Worm (Caenorhabditis elegans) whole organism, L2 larva: Measurements from ENCODE around the gene cisd-3.1.

Experiments used
- C34F6.9 ChIP-seq: fragments of 150-350 bp; optimal IDR thresholded peaks from 2 replicates; lab custom pipeline; 2014; ENCODE audit warnings: missing biosample characterization, missing genetic modification characterization
- F13H6.1 ChIP-seq: sonication (generic microtip); optimal IDR thresholded peaks from 2 replicates; lab custom pipeline; 2016; ENCODE audit warnings: missing genetic modification characterization, missing compliant biosample characterization
- R02D3.7 ChIP-seq: fragments of 150-350 bp; optimal IDR thresholded peaks from 2 replicates; lab custom pipeline; 2014; ENCODE audit warnings: missing biosample characterization, missing genetic modification characterization
- Y55F3AM.14 ChIP-seq: fragments of 200-800 bp; sonication (Bioruptor generic); optimal IDR thresholded peaks from 2 replicates; lab custom pipeline; 2018; ENCODE audit warnings: mild to moderate bottlenecking, missing genetic modification characterization, missing compliant biosample characterization
- ZK546.5 ChIP-seq: sonication (generic microtip); optimal IDR thresholded peaks from 2 replicates; lab custom pipeline; 2017; ENCODE audit warnings: missing biosample characterization, missing genetic modification characterization
- alr-1 ChIP-seq: fragments of 150-350 bp; optimal IDR thresholded peaks from 2 replicates; lab custom pipeline; 2014; ENCODE audit warnings: missing biosample characterization, missing genetic modification characterization
- ama-1 ChIP-seq: fragments of 150-350 bp; optimal IDR thresholded peaks from 2 replicates; lab custom pipeline; 2018; ENCODE audit warnings: inconsistent platforms
- blmp-1 ChIP-seq: sonication (generic microtip); optimal IDR thresholded peaks from 2 replicates; lab custom pipeline; 2017; ENCODE audit warnings: missing genetic modification characterization, mild to moderate bottlenecking, missing compliant biosample characterization, antibody characterized with exemption, moderate library complexity; ENCODE audit not compliant: insufficient read depth
- ceh-16 ChIP-seq: fragments of 150-350 bp; optimal IDR thresholded peaks from 2 replicates; lab custom pipeline; 2014; ENCODE audit warnings: missing biosample characterization, missing genetic modification characterization
- ceh-82 ChIP-seq: fragments of 150-350 bp; optimal IDR thresholded peaks from 2 replicates; lab custom pipeline; 2014; ENCODE audit warnings: missing biosample characterization, missing genetic modification characterization
- crh-2 ChIP-seq: sonication (generic microtip); optimal IDR thresholded peaks from 2 replicates; lab custom pipeline; 2017; ENCODE audit warnings: missing biosample characterization, missing genetic modification characterization
- dmd-4 ChIP-seq: sonication (generic microtip); optimal IDR thresholded peaks from 2 replicates; lab custom pipeline; 2017; ENCODE audit warnings: missing biosample characterization, missing genetic modification characterization
- egl-27 ChIP-seq: sonication (generic microtip); optimal IDR thresholded peaks from 3 replicates; lab custom pipeline; 2017; ENCODE audit warnings: missing biosample characterization, missing genetic modification reagents, missing genetic modification characterization
- elt-1 ChIP-seq: fragments of 150-350 bp; optimal IDR thresholded peaks from 2 replicates; lab custom pipeline; 2014; ENCODE audit warnings: missing biosample characterization, missing genetic modification characterization
- fos-1 ChIP-seq: fragments of 150-350 bp; optimal IDR thresholded peaks from 2 replicates; lab custom pipeline; 2014; ENCODE audit warnings: missing biosample characterization, missing genetic modification characterization
- gmeb-1 ChIP-seq: fragments of 150-350 bp; optimal IDR thresholded peaks from 2 replicates; lab custom pipeline; 2014; ENCODE audit warnings: missing biosample characterization, missing genetic modification characterization
- lin-11 ChIP-seq: fragments of 150-350 bp; sonication (generic microtip); optimal IDR thresholded peaks from 2 replicates; lab custom pipeline; 2014; ENCODE audit warnings: missing biosample characterization, missing genetic modification characterization, inconsistent platforms, mixed read lengths
- lin-13 ChIP-seq: fragments of 150-350 bp; optimal IDR thresholded peaks from 2 replicates; lab custom pipeline; 2014; ENCODE audit warnings: missing biosample characterization, missing genetic modification reagents, missing genetic modification characterization
- lsy-2 ChIP-seq, 2 experiments: fragments of 150-350 bp in 1 of 2; sonication (generic microtip) in 1 of 2; optimal IDR thresholded peaks; 2 replicates each; lab custom pipeline; 2014 to 2017; ENCODE audit warnings: missing biosample characterization in 2 of 2, missing genetic modification characterization in 2 of 2
- mab-5 ChIP-seq: fragments of 150-350 bp; optimal IDR thresholded peaks from 2 replicates; lab custom pipeline; 2014; ENCODE audit warnings: missing biosample characterization, missing genetic modification characterization
- mbf-1 ChIP-seq: sonication (generic microtip); optimal IDR thresholded peaks from 2 replicates; lab custom pipeline; 2017; ENCODE audit warnings: missing biosample characterization, missing genetic modification characterization
- mdl-1 ChIP-seq, 2 experiments: fragments of 150-350 bp in 1 of 2; sonication (generic microtip) in 1 of 2; optimal IDR thresholded peaks; 2 replicates each; lab custom pipeline; 2017; ENCODE audit warnings: missing biosample characterization in 2 of 2, missing genetic modification characterization in 2 of 2
- nhr-11 ChIP-seq: fragments of 150-350 bp; optimal IDR thresholded peaks from 2 replicates; lab custom pipeline; 2014; ENCODE audit warnings: missing biosample characterization, missing genetic modification characterization
- nhr-12 ChIP-seq: fragments of 150-350 bp; optimal IDR thresholded peaks from 2 replicates; lab custom pipeline; 2014; ENCODE audit warnings: missing biosample characterization, missing genetic modification characterization
- nhr-129 ChIP-seq: fragments of 150-350 bp; optimal IDR thresholded peaks from 2 replicates; lab custom pipeline; 2014; ENCODE audit warnings: missing biosample characterization, missing genetic modification characterization
- nhr-21 ChIP-seq: fragments of 150-350 bp; optimal IDR thresholded peaks from 2 replicates; lab custom pipeline; 2014; ENCODE audit warnings: missing biosample characterization, missing genetic modification characterization
- nhr-23 ChIP-seq: fragments of 150-350 bp; optimal IDR thresholded peaks from 2 replicates; lab custom pipeline; 2014; ENCODE audit warnings: missing biosample characterization, missing genetic modification reagents, missing genetic modification characterization
- nhr-237 ChIP-seq: fragments of 150-350 bp; optimal IDR thresholded peaks from 2 replicates; lab custom pipeline; 2014; ENCODE audit warnings: missing biosample characterization, missing genetic modification characterization
- nhr-25 ChIP-seq: fragments of 150-350 bp; sonication (generic microtip); optimal IDR thresholded peaks from 3 replicates; lab custom pipeline; 2014; ENCODE audit warnings: missing biosample characterization, missing genetic modification characterization
- nhr-6 ChIP-seq: fragments of 150-350 bp; optimal IDR thresholded peaks from 2 replicates; lab custom pipeline; 2014; ENCODE audit warnings: missing biosample characterization, missing genetic modification characterization
- peb-1 ChIP-seq: fragments of 150-350 bp; optimal IDR thresholded peaks from 2 replicates; lab custom pipeline; 2014; ENCODE audit warnings: missing biosample characterization, missing genetic modification characterization
- sem-4 ChIP-seq: fragments of 150-350 bp; optimal IDR thresholded peaks from 2 replicates; lab custom pipeline; 2014; ENCODE audit warnings: missing biosample characterization, missing genetic modification reagents, missing genetic modification characterization
- sma-3 ChIP-seq: sonication (generic microtip); optimal IDR thresholded peaks from 2 replicates; lab custom pipeline; 2016; ENCODE audit warnings: missing genetic modification reagents, missing genetic modification characterization, missing compliant biosample characterization
- sma-9 ChIP-seq, 2 experiments: fragments of 150-350 bp in 1 of 2; sonication (generic microtip) in 1 of 2; optimal IDR thresholded peaks; 2 replicates each; lab custom pipeline; 2014 to 2016; ENCODE audit warnings: missing genetic modification characterization in 2 of 2, mild to moderate bottlenecking in 1 of 2, missing biosample characterization in 1 of 2, missing compliant biosample characterization in 1 of 2, missing genetic modification reagents in 1 of 2, moderate library complexity in 1 of 2
- snpc-4 ChIP-seq: fragments of 150-350 bp; optimal IDR thresholded peaks from 2 replicates; lab custom pipeline; 2014; ENCODE audit warnings: missing biosample characterization, missing genetic modification characterization
- unc-39 ChIP-seq: fragments of 150-350 bp; optimal IDR thresholded peaks from 2 replicates; lab custom pipeline; 2014; ENCODE audit warnings: missing biosample characterization, missing genetic modification characterization
- unc-55 ChIP-seq: fragments of 150-350 bp; sonication (generic microtip); optimal IDR thresholded peaks from 3 replicates; lab custom pipeline; 2014; ENCODE audit warnings: missing biosample characterization, missing genetic modification reagents, missing genetic modification characterization
- unc-62 ChIP-seq: fragments of 150-350 bp; optimal IDR thresholded peaks from 2 replicates; lab custom pipeline; 2014; ENCODE audit warnings: missing biosample characterization, missing genetic modification reagents, missing genetic modification characterization
- zag-1 ChIP-seq: fragments of 150-350 bp; optimal IDR thresholded peaks from 2 replicates; lab custom pipeline; 2014; ENCODE audit warnings: missing biosample characterization, missing genetic modification characterization
- ztf-11 ChIP-seq: sonication (generic microtip); optimal IDR thresholded peaks from 2 replicates; lab custom pipeline; 2017; ENCODE audit warnings: missing biosample characterization, missing genetic modification characterization
- ztf-4 ChIP-seq: fragments of 150-350 bp; optimal IDR thresholded peaks from 2 replicates; lab custom pipeline; 2014; ENCODE audit warnings: missing biosample characterization, missing genetic modification characterization

The cisd-3.1 gene

DNA sequence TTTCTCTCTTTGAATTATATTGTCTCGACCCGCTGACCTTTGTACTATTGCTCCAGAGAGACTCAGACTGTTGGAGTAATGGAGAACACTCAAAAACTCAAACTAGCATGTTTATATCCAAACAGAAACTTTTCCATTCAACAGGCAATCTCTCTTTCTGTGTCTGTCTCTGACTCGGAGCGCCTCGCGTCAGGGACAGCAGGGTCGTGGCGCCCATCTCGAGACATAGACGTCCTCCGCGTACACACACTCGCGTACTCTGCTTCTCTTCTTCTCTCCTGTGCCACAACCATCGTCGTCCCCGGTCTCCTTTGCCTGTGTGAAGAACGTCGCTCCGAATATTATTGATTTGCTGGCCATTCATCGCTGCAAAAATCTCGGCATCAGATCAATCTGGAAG is 9.3 kb downstream of the cisd-3.1 start:
- TF ChIP-seq gmeb-1 (tag; lab: Kevin White, UChicago), result peak; percentile 49
- peak; percentile 54 for TF ChIP-seq lin-13 (GFP tag; lab: Kevin White, UChicago)
- peak; percentile 71 for TF ChIP-seq peb-1
- peak; percentile 32 for TF ChIP-seq zag-1 (tag; lab: Kevin White, UChicago)
- TF ChIP-seq nhr-237, result no peak
- TF ChIP-seq unc-55 (GFP tag; lab: Kevin White, UChicago), result peak; percentile 68
- no peak for TF ChIP-seq nhr-11 (tag; lab: Kevin White, UChicago)
- TF ChIP-seq mdl-1 (tag; optimal IDR thresholded peaks at IDR 0.05; lab: Kevin White, UChicago), result peak; percentile 26 to 49
- no peak for TF ChIP-seq nhr-12 (tag; lab: Kevin White, UChicago)
- no peak for TF ChIP-seq ztf-4 (tag; lab: Kevin White, UChicago)
- no peak for TF ChIP-seq elt-1
- TF ChIP-seq sma-9 (GFP tag; optimal IDR thresholded peaks at IDR 0.05; lab: Kevin White, UChicago), result peak; percentile 85
- no peak for TF ChIP-seq sma-9 (tag; optimal IDR thresholded peaks at IDR 0.05; lab: Kevin White, UChicago)
- no peak for TF ChIP-seq alr-1
- peak; percentile 37 for TF ChIP-seq lin-11
- no peak for TF ChIP-seq R02D3.7 (tag; lab: Kevin White, UChicago)
- peak; percentile 5 for TF ChIP-seq blmp-1 (tag; lab: Kevin White, UChicago)
- TF ChIP-seq F13H6.1 (tag; lab: Kevin White, UChicago), result peak; percentile 83
- peak; percentile 83 for TF ChIP-seq fos-1 (tag; lab: Kevin White, UChicago)
- TF ChIP-seq sma-3 (GFP tag; lab: Kevin White, UChicago), result peak; percentile 46
- TF ChIP-seq mbf-1 (tag; lab: Kevin White, UChicago), result no peak
- TF ChIP-seq ama-1, result no peak
- no peak for TF ChIP-seq ZK546.5 (tag; lab: Kevin White, UChicago)
- TF ChIP-seq ceh-82 (tag; lab: Kevin White, UChicago), result no peak
- TF ChIP-seq ceh-16 (tag; lab: Kevin White, UChicago), result no peak
- TF ChIP-seq dmd-4 (tag; lab: Kevin White, UChicago), result no peak
- TF ChIP-seq ztf-11, result no peak
- TF ChIP-seq sem-4 (tag; lab: Kevin White, UChicago), result peak; percentile 50
- no peak for TF ChIP-seq nhr-6
- peak; percentile 71 for TF ChIP-seq crh-2
- peak; percentile 61 for TF ChIP-seq egl-27 (tag; lab: Kevin White, UChicago)
- TF ChIP-seq unc-39 (tag; lab: Kevin White, UChicago), result no peak
- peak; percentile 17 for TF ChIP-seq mab-5 (tag; lab: Kevin White, UChicago)
- no peak for TF ChIP-seq nhr-23 (tag; lab: Kevin White, UChicago)
- peak; percentile 24 for TF ChIP-seq nhr-21 (tag; lab: Kevin White, UChicago)
- TF ChIP-seq C34F6.9 (tag; lab: Kevin White, UChicago), result peak; percentile 80
- peak; percentile 56 for TF ChIP-seq nhr-25 (tag; lab: Kevin White, UChicago)
- peak; percentile 91 for TF ChIP-seq nhr-129 (tag; lab: Kevin White, UChicago)
- TF ChIP-seq unc-62 (GFP tag; lab: Kevin White, UChicago), result no peak
- no peak for TF ChIP-seq snpc-4
- TF ChIP-seq Y55F3AM.14, result peak; percentile 28
- peak in 1 of 2 experiments; percentile 71 for TF ChIP-seq lsy-2 (tag; optimal IDR thresholded peaks at IDR 0.05; lab: Kevin White, UChicago)
- TF ChIP-seq, all 48 proteins: peak for 22

DNA sequence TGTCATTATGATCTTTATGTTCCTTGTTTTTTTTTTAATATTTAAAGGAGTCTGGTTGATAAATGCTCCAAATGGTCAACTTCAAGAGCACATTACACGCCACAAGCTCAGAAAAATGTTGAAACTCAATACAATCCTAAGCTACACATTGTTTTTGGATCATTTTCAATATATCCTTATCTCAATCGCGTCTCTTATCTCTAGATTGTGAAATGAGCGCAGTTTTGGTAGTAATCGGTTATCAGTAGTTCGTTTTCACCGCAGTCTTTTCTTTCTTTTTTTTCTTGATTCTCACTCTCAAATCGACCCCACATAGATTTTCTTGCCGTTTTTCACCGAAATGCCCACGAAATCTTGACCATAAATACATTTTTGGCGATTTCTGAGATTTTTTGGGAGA is 10.2 kb downstream of the cisd-3.1 start:
- peak; percentile 21 for TF ChIP-seq fos-1 (tag; lab: Kevin White, UChicago)
- no peak for TF ChIP-seq unc-39 (tag; lab: Kevin White, UChicago)
- TF ChIP-seq, all 48 proteins: peak for 1

ce11 chrIII:4553316-4553715 is 10.6 kb downstream of the cisd-3.1 start, which contains the start of gene imph-1:
imph-1 (plus strand) TSS chrIII:4553616.
- no peak for TF ChIP-seq egl-27 (tag; lab: Kevin White, UChicago)
- TF ChIP-seq, all 48 proteins: peak for 0
